Fruit fly (Drosophila melanogaster) whole organism, embryonic: ENCODE data around the gene NT1.

Experiments used
- ATbp ChIP-seq: fragments of 200-800 bp; sonication (Bioruptor generic); optimal IDR thresholded peaks from 2 replicates; lab custom pipeline; 2017; ENCODE audit warnings: missing biosample characterization, mild to moderate bottlenecking, missing genetic modification characterization, missing genetic modification reagents
- Adf1 ChIP-seq: fragments of 200-800 bp; sonication (Bioruptor generic); IDR thresholded peaks from 2 replicates; pipeline ENCODE4 v1.3.6; 2022; ENCODE audit warnings: missing biosample characterization, missing genetic modification characterization
- Atf6 ChIP-seq: fragments of 200-800 bp; sonication (Bioruptor generic); IDR thresholded peaks from 2 replicates; pipeline ENCODE4 v1.3.6; 2022; ENCODE audit warnings: missing biosample characterization, missing genetic modification characterization
- Blimp-1 ChIP-seq: fragments of 200-800 bp; sonication (Bioruptor generic); optimal IDR thresholded peaks from 3 replicates; lab custom pipeline; 2018; ENCODE audit warnings: missing biosample characterization, missing genetic modification characterization, mild to moderate bottlenecking, moderate library complexity, missing genetic modification reagents
- CG10654 ChIP-seq: fragments of 200-800 bp; sonication (Bioruptor generic); optimal IDR thresholded peaks from 2 replicates; lab custom pipeline; 2016; ENCODE audit warnings: missing biosample characterization, missing genetic modification characterization
- CG13624 ChIP-seq: fragments of 200-800 bp; sonication (Bioruptor generic); optimal IDR thresholded peaks from 2 replicates; lab custom pipeline; 2016; ENCODE audit warnings: missing biosample characterization, missing genetic modification characterization
- CG14441 ChIP-seq: fragments of 200-800 bp; sonication (Bioruptor generic); IDR thresholded peaks from 2 replicates; pipeline ENCODE4 v1.3.6; 2022; ENCODE audit warnings: missing biosample characterization, missing genetic modification characterization
- CG17802 ChIP-seq: fragments of 200-800 bp; sonication (Bioruptor generic); optimal IDR thresholded peaks from 2 replicates; lab custom pipeline; 2018; ENCODE audit warnings: missing biosample characterization, mild to moderate bottlenecking, missing genetic modification characterization, moderate library complexity
- CG2199 ChIP-seq: fragments of 200-800 bp; sonication (Bioruptor generic); IDR thresholded peaks from 3 replicates; pipeline ENCODE4 v1.3.6; 2022; ENCODE audit warnings: missing biosample characterization, missing genetic modification characterization
- CG32532 ChIP-seq: fragments of 200-800 bp; sonication (Bioruptor generic); IDR thresholded peaks from 2 replicates; pipeline ENCODE4 v1.3.6; 2022; ENCODE audit warnings: missing biosample characterization, missing genetic modification characterization
- CG3995 ChIP-seq: fragments of 200-800 bp; sonication (Bioruptor generic); optimal IDR thresholded peaks from 3 replicates; lab custom pipeline; 2016; ENCODE audit warnings: missing biosample characterization, missing genetic modification characterization
- CG4707 ChIP-seq: fragments of 200-800 bp; sonication (Bioruptor generic); optimal IDR thresholded peaks from 2 replicates; lab custom pipeline; 2018; ENCODE audit warnings: missing biosample characterization, mild to moderate bottlenecking, missing genetic modification characterization, moderate library complexity
- CG6689 ChIP-seq: fragments of 200-800 bp; sonication (Bioruptor generic); IDR thresholded peaks from 2 replicates; pipeline ENCODE4 v1.3.6; 2022; ENCODE audit warnings: missing biosample characterization, missing genetic modification characterization
- CG7556 ChIP-seq: fragments of 200-800 bp; sonication (Bioruptor generic); optimal IDR thresholded peaks from 2 replicates; lab custom pipeline; 2017; ENCODE audit warnings: missing biosample characterization, mild to moderate bottlenecking, missing genetic modification characterization
- CG8290 ChIP-seq, 3 experiments: fragments of 200-800 bp; sonication (Bioruptor generic); optimal IDR thresholded peaks; 2 replicates each; lab custom pipeline; 2016 to 2019; ENCODE audit warnings: missing biosample characterization in 3 of 3, missing genetic modification characterization in 3 of 3, mild to moderate bottlenecking in 2 of 3, moderate library complexity in 1 of 3
- CG8359 ChIP-seq: fragments of 200-800 bp; sonication (Bioruptor generic); optimal IDR thresholded peaks from 2 replicates; lab custom pipeline; 2017; ENCODE audit warnings: missing biosample characterization, mild to moderate bottlenecking, missing genetic modification characterization, borderline replicate concordance
- CG9932 ChIP-seq: fragments of 200-800 bp; sonication (Bioruptor generic); IDR thresholded peaks from 2 replicates; pipeline ENCODE4 v1.3.6; 2022; ENCODE audit warnings: missing biosample characterization, missing genetic modification characterization
- Dbx ChIP-seq: fragments of 200-800 bp; sonication (Bioruptor generic); IDR thresholded peaks from 3 replicates; pipeline ENCODE4 v1.3.6; 2022; ENCODE audit warnings: missing biosample characterization, missing genetic modification characterization
- GATAe ChIP-seq: fragments of 200-800 bp; sonication (Bioruptor generic); conservative IDR thresholded peaks from 2 replicates; pipeline ENCODE4 v1.3.6; 2022; ENCODE audit warnings: missing biosample characterization, missing genetic modification characterization
- Hr51 ChIP-seq, 2 experiments: fragments of 200-800 bp; sonication (Bioruptor generic); optimal IDR thresholded peaks; 2 replicates in 1 of 2; 3 replicates in 1 of 2; lab custom pipeline; 2016 to 2018; ENCODE audit warnings: missing biosample characterization in 2 of 2, missing genetic modification characterization in 2 of 2, mild to moderate bottlenecking in 1 of 2, moderate library complexity in 1 of 2
- Hr78 ChIP-seq, 2 experiments: fragments of 200-800 bp in 1 of 2; fragments of >200 bp in 1 of 2; sonication (Bioruptor generic) in 1 of 2; optimal IDR thresholded peaks; 2 replicates each; lab custom pipeline; 2017 to 2019; ENCODE audit warnings: missing biosample characterization in 2 of 2, missing genetic modification characterization in 2 of 2, mild to moderate bottlenecking in 1 of 2, moderate library complexity in 1 of 2
- Med ChIP-seq: fragments of 200-800 bp; sonication (Bioruptor generic); peaks from one replicate; lab custom pipeline; 2016; ENCODE audit warnings: missing biosample characterization, missing genetic modification characterization, mild to moderate bottlenecking, inconsistent platforms, moderate library complexity
- Pdp1 ChIP-seq, 2 experiments: fragments of 200-800 bp; sonication (Bioruptor generic); optimal IDR thresholded peaks; 3 replicates each; lab custom pipeline; 2016; ENCODE audit warnings: missing biosample characterization in 2 of 2, missing genetic modification characterization in 2 of 2, mild to moderate bottlenecking in 1 of 2, moderate library complexity in 1 of 2
- Scr ChIP-seq: fragments of 200-800 bp; sonication (Bioruptor generic); IDR thresholded peaks from 2 replicates; pipeline ENCODE4 v1.3.6; 2022; ENCODE audit warnings: missing biosample characterization, missing genetic modification characterization; ENCODE audit not compliant: partially characterized antibody
- ac ChIP-seq: fragments of 200-800 bp; sonication (Bioruptor generic); optimal IDR thresholded peaks from 3 replicates; lab custom pipeline; 2017; ENCODE audit warnings: missing biosample characterization, mild to moderate bottlenecking, missing genetic modification characterization
- bigmax ChIP-seq: fragments of 200-800 bp; sonication (Bioruptor generic); optimal IDR thresholded peaks from 2 replicates; lab custom pipeline; 2018; ENCODE audit warnings: missing biosample characterization, mild to moderate bottlenecking, missing genetic modification characterization
- cato ChIP-seq: fragments of 200-800 bp; sonication (Bioruptor generic); optimal IDR thresholded peaks from 2 replicates; lab custom pipeline; 2016; ENCODE audit warnings: missing biosample characterization, missing genetic modification characterization, borderline replicate concordance
- chm ChIP-seq: fragments of 200-800 bp; sonication (Bioruptor generic); IDR thresholded peaks from 2 replicates; pipeline ENCODE4 v1.3.6; 2022; ENCODE audit warnings: missing biosample characterization, missing genetic modification characterization
- ci ChIP-seq: fragments of 200-800 bp; sonication (Bioruptor generic); IDR thresholded peaks from 3 replicates; pipeline ENCODE4 v1.3.6; 2022; ENCODE audit warnings: missing biosample characterization, missing genetic modification characterization
- crol ChIP-seq: fragments of 200-800 bp; sonication (Bioruptor generic); IDR thresholded peaks from 2 replicates; pipeline ENCODE4 v1.3.6; 2022; ENCODE audit warnings: missing biosample characterization, missing genetic modification characterization
- cwo ChIP-seq: fragments of 200-800 bp; sonication (Bioruptor generic); optimal IDR thresholded peaks from 3 replicates; lab custom pipeline; 2017; ENCODE audit warnings: missing biosample characterization, missing genetic modification characterization, mild to moderate bottlenecking, moderate library complexity, missing genetic modification reagents
- dan ChIP-seq: fragments of 200-800 bp; sonication (Bioruptor generic); IDR thresholded peaks from 2 replicates; pipeline ENCODE4 v1.3.6; 2022; ENCODE audit warnings: missing biosample characterization, missing genetic modification characterization
- en ChIP-seq: fragments of 200-800 bp; sonication (Bioruptor generic); optimal IDR thresholded peaks from 2 replicates; lab custom pipeline; 2016; ENCODE audit warnings: missing biosample characterization, missing genetic modification characterization
- exex ChIP-seq: fragments of 200-800 bp; sonication (Bioruptor generic); optimal IDR thresholded peaks from 4 replicates; lab custom pipeline; 2018; ENCODE audit warnings: missing biosample characterization, mild to moderate bottlenecking, missing genetic modification characterization, moderate library complexity
- fd64A ChIP-seq: fragments of 200-800 bp; sonication (Bioruptor generic); optimal IDR thresholded peaks from 3 replicates; lab custom pipeline; 2018; ENCODE audit warnings: missing biosample characterization, mild to moderate bottlenecking, missing genetic modification characterization
- ftz-f1 ChIP-seq: fragments of 200-800 bp; sonication (Bioruptor generic); optimal IDR thresholded peaks from 2 replicates; lab custom pipeline; 2016; ENCODE audit warnings: missing biosample characterization, missing genetic modification characterization
- jing ChIP-seq: fragments of 200-800 bp; sonication (Bioruptor generic); optimal IDR thresholded peaks from 2 replicates; lab custom pipeline; 2018; ENCODE audit warnings: missing biosample characterization, mild to moderate bottlenecking, missing genetic modification characterization
- ken ChIP-seq: fragments of 200-800 bp; sonication (Bioruptor generic); IDR thresholded peaks from 3 replicates; pipeline ENCODE4 v1.3.6; 2022; ENCODE audit warnings: missing biosample characterization, missing genetic modification characterization
- kni ChIP-seq: fragments of 200-800 bp; sonication (Bioruptor generic); optimal IDR thresholded peaks from 3 replicates; lab custom pipeline; 2017; ENCODE audit warnings: mild to moderate bottlenecking, missing biosample characterization, missing genetic modification reagents, missing genetic modification characterization
- lab ChIP-seq: fragments of 200-800 bp; sonication (Bioruptor generic); optimal IDR thresholded peaks from 3 replicates; lab custom pipeline; 2017; ENCODE audit warnings: missing biosample characterization, missing genetic modification characterization, mild to moderate bottlenecking, moderate library complexity, missing genetic modification reagents
- pan ChIP-seq, 4 experiments: fragments of >200 bp in 3 of 4; fragments of 200-800 bp in 1 of 4; sonication (Bioruptor generic) in 1 of 4; optimal IDR thresholded peaks in 3 of 4; IDR thresholded peaks in 1 of 4; 2 replicates each; pipeline versions ENCODE4 v1.3.6 to Lab custom; 2017 to 2022; ENCODE audit warnings: missing biosample characterization in 2 of 4, missing genetic modification characterization in 2 of 4, mixed read lengths in 1 of 4
- psq ChIP-seq: fragments of 200-800 bp; sonication (Bioruptor generic); optimal IDR thresholded peaks from 2 replicates; lab custom pipeline; 2017; ENCODE audit warnings: missing biosample characterization, missing genetic modification characterization
- pzg ChIP-seq: fragments of 200-800 bp; sonication (Bioruptor generic); optimal IDR thresholded peaks from 3 replicates; lab custom pipeline; 2018; ENCODE audit warnings: missing biosample characterization, mild to moderate bottlenecking, missing genetic modification characterization, moderate library complexity
- row ChIP-seq: fragments of 200-800 bp; sonication (Bioruptor generic); IDR thresholded peaks from 3 replicates; pipeline ENCODE4 v1.3.6; 2022; ENCODE audit warnings: missing biosample characterization, missing genetic modification characterization
- sd ChIP-seq: fragments of 200-800 bp; sonication (Bioruptor generic); optimal IDR thresholded peaks from 3 replicates; lab custom pipeline; 2018; ENCODE audit warnings: missing biosample characterization, mild to moderate bottlenecking, missing genetic modification characterization, moderate library complexity
- sens ChIP-seq: fragments of 200-800 bp; sonication (Bioruptor generic); peaks from one replicate; lab custom pipeline; 2016; ENCODE audit warnings: missing biosample characterization, missing genetic modification characterization
- sqz ChIP-seq: fragments of 200-800 bp; sonication (Bioruptor generic); optimal IDR thresholded peaks from 3 replicates; lab custom pipeline; 2018; ENCODE audit warnings: missing biosample characterization, mild to moderate bottlenecking, missing genetic modification characterization

NT1 gene

DNA sequence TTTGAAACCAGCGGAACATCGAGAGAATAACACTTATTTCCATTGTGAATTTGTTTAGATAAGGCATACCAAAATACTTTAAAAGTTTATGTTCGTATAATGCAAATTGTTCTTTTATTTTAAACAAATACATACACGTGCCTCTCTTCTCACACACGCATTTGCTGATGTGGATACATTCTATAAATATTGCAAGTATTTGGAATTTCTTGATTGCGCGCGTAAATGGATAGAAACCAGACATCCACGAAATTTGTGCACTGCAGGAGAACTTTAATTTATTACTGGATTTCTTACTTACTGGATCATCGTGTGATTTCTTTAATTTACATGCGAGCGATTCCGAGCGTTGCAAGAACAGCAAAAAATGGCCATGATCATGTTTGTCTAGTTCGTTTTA lies 36.4 kb upstream of the NT1 start:
- TF ChIP-seq crol, result no peak
- no peak for TF ChIP-seq Hr51 (GFP tag; optimal IDR thresholded peaks at IDR 0.05; lab: Kevin White, UChicago)
- TF ChIP-seq en (GFP tag; lab: Kevin White, UChicago), result no peak
- TF ChIP-seq bigmax (GFP tag; lab: Kevin White, UChicago), result no peak
- TF ChIP-seq psq, result no peak
- no peak for TF ChIP-seq CG4707
- TF ChIP-seq ac (GFP tag; lab: Kevin White, UChicago), result no peak
- TF ChIP-seq jing (GFP tag; lab: Kevin White, UChicago), result no peak
- no peak for TF ChIP-seq pan (optimal IDR thresholded peaks at IDR 0.05; lab: Kevin White, UChicago)
- TF ChIP-seq pan (GFP tag; optimal IDR thresholded peaks at IDR 0.05 in 1 of 2, IDR thresholded peaks at IDR 0.05 in 1 of 2), result no peak
- peak; percentile 68 for TF ChIP-seq sd (tag; lab: Kevin White, UChicago)
- peak; percentile 91; the same call in 2 of the 3 replicates for TF ChIP-seq CG2199 (GFP tag; lab: Robert Waterston, UW)
- peak; percentile 4 for TF ChIP-seq sens
- TF ChIP-seq CG6689, result no peak
- no peak for TF ChIP-seq ATbp (GFP tag; lab: Kevin White, UChicago)
- TF ChIP-seq CG8359, result no peak
- TF ChIP-seq dan (GFP tag; lab: Robert Waterston, UW), result no peak
- no peak for TF ChIP-seq cato (GFP tag; lab: Kevin White, UChicago)
- no peak for TF ChIP-seq Scr (GFP tag; lab: Robert Waterston, UW)

DNA sequence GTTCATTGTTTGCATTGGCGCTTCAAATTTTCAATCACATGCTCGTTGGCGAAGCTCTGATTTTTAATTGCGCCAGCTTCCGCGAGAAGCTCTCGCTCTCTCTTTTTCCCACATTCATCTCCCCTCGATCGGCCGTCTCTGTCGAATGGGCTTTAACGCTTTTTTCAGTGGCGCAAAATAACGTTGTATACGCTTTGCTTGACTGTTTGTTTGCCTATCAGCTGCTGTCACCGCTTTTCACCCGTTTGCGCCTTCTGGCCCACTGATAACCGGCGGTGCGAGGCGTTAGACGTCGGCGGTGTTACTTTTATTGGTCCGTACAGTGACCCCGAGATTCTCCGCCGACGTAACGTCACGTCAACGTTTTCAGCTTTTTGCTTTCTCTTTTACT lies 35.6 kb upstream of the NT1 start:
- TF ChIP-seq CG17802 (tag; lab: Kevin White, UChicago) (no peak), CG32532 (0 out of 2 replicates have a peak, but pooled peaks have one; percentile 13), sd (tag; lab: Kevin White, UChicago) (peak; percentile 27), GATAe (GFP tag; lab: Robert Waterston, UW) (peak; percentile 51), exex (tag; lab: Kevin White, UChicago) (peak; percentile 15), ftz-f1 (GFP tag; lab: Kevin White, UChicago) (peak; percentile 7), CG8290 (GFP tag; optimal IDR thresholded peaks at IDR 0.05; lab: Kevin White, UChicago) (no peak), CG8290 (tag; optimal IDR thresholded peaks at IDR 0.05; lab: Kevin White, UChicago) (peak in 1 of 2 experiments; percentile 24), ken (GFP tag; lab: Robert Waterston, UW) (0 out of 3 replicates have a peak, but pooled peaks have one; percentile 33), CG10654 (GFP tag; lab: Kevin White, UChicago) (no peak), CG13624 (GFP tag; lab: Kevin White, UChicago) (no peak), chm (GFP tag; lab: Robert Waterston, UW) (peak; percentile 53; the same call in 1 of the 2 replicates), Adf1 (peak; percentile 64; the same call in 1 of the 2 replicates), CG3995 (GFP tag; lab: Kevin White, UChicago) (peak; percentile 58), Pdp1 (GFP tag; optimal IDR thresholded peaks at IDR 0.05; lab: Kevin White, UChicago) (peak in 1 of 2 experiments; percentile 69), kni (GFP tag; lab: Kevin White, UChicago) (peak; percentile 20), CG14441 (GFP tag; lab: Robert Waterston, UW) (0 out of 2 replicates have a peak, but pooled peaks have one; percentile 14), lab (GFP tag; lab: Kevin White, UChicago) (peak; percentile 21), fd64A (GFP tag; lab: Kevin White, UChicago) (no peak), Dbx (GFP tag; lab: Robert Waterston, UW) (0 out of 3 replicates have a peak, but pooled peaks have one; percentile 10), CG9932 (0 out of 2 replicates have a peak, but pooled peaks have one; percentile 19), Atf6 (0 out of 2 replicates have a peak, but pooled peaks have one; percentile 16), row (GFP tag; lab: Robert Waterston, UW) (no peak), CG2199 (GFP tag; lab: Robert Waterston, UW) (0 out of 3 replicates have a peak, but pooled peaks have one; percentile 38), Blimp-1 (peak; percentile 50), Med (GFP tag; lab: Kevin White, UChicago) (peak; percentile 78), crol (peak; percentile 86), ci (GFP tag; lab: Robert Waterston, UW) (0 out of 3 replicates have a peak, but pooled peaks have one; percentile 35), CG7556 (no peak), Hr78 (GFP tag; optimal IDR thresholded peaks at IDR 0.05; lab: Kevin White, UChicago) (peak in 1 of 2 experiments; percentile 33), pzg (GFP tag; lab: Kevin White, UChicago) (no peak), cwo (GFP tag; lab: Kevin White, UChicago) (peak; percentile 19), sqz (GFP tag; lab: Kevin White, UChicago) (no peak)
